Fruit fly (Drosophila melanogaster): ENCODE results near the gene CG14926.

The CG14926 gene

dm6 chr2L:11323917-11324316 is 19.2 kb downstream of the CG14926 start (continued):
- no peak for TF ChIP-seq ham (GFP tag; IDR thresholded peaks at IDR 0.05)
- no peak for TF ChIP-seq CG10147 (GFP tag; optimal IDR thresholded peaks at IDR 0.05)
- TF ChIP-seq E2f2 (GFP tag; IDR thresholded peaks at IDR 0.05): peak; percentile 36; the same call in 1 of the 2 replicates
- TF ChIP-seq z (GFP tag; IDR thresholded peaks at IDR 0.05): 0 out of 3 replicates have a peak, but pooled peaks have one; percentile 40
- no peak for TF ChIP-seq Hand (GFP tag; optimal IDR thresholded peaks at IDR 0.05)
- TF ChIP-seq CG1792 (GFP tag; optimal IDR thresholded peaks at IDR 0.05): no peak
- TF ChIP-seq NK7.1 (GFP tag; optimal IDR thresholded peaks at IDR 0.05): no peak
- peak; percentile 72 for TF ChIP-seq H15 (GFP tag; IDR thresholded peaks at IDR 0.05)
- no peak for TF ChIP-seq CG15011 (GFP tag; optimal IDR thresholded peaks at IDR 0.05)
- TF ChIP-seq Kr (GFP tag; optimal IDR thresholded peaks at IDR 0.05): no peak
- TF ChIP-seq CG4820 (GFP tag; optimal IDR thresholded peaks at IDR 0.05): peak; percentile 63
- TF ChIP-seq Pdp1 (GFP tag; optimal IDR thresholded peaks at IDR 0.05): peak; percentile 41 to 58
- peak; percentile 40 for TF ChIP-seq CG1529 (GFP tag; optimal IDR thresholded peaks at IDR 0.05)
- no peak for TF ChIP-seq CG14860 (GFP tag; IDR thresholded peaks at IDR 0.05; ENCODE audit: partially characterized antibody)
- peak; percentile 65; the same call in 2 of the 3 replicates for TF ChIP-seq dysf (GFP tag; IDR thresholded peaks at IDR 0.05)
- no peak for TF ChIP-seq shn (GFP tag; optimal IDR thresholded peaks at IDR 0.05)
- TF ChIP-seq CG12391 (tag; optimal IDR thresholded peaks at IDR 0.05): peak; percentile 63
- TF ChIP-seq CG5953 (GFP tag; IDR thresholded peaks at IDR 0.05): 0 out of 2 replicates have a peak, but pooled peaks have one; percentile 7
- TF ChIP-seq amos (GFP tag; IDR thresholded peaks at IDR 0.05; ENCODE audit: partially characterized antibody): no peak
- TF ChIP-seq jing (GFP tag; optimal IDR thresholded peaks at IDR 0.05): peak; percentile 32
- no peak for TF ChIP-seq CG30020 (tag; optimal IDR thresholded peaks at IDR 0.05)
- TF ChIP-seq lola (GFP tag; optimal IDR thresholded peaks at IDR 0.05): peak in 1 of 3 experiments; percentile 57
- TF ChIP-seq br (optimal IDR thresholded peaks at IDR 0.05): no peak
- peak; percentile 45 for TF ChIP-seq CG7556 (GFP tag; optimal IDR thresholded peaks at IDR 0.05)
- no peak for TF ChIP-seq CG7928 (GFP tag; optimal IDR thresholded peaks at IDR 0.05)
- peak; percentile 20 for TF ChIP-seq ac (GFP tag; optimal IDR thresholded peaks at IDR 0.05)
- peak; percentile 14 for TF ChIP-seq salm (tag; optimal IDR thresholded peaks at IDR 0.05)
- no peak for TF ChIP-seq CG3995 (GFP tag; optimal IDR thresholded peaks at IDR 0.05)
- TF ChIP-seq CG1603 (tag; optimal IDR thresholded peaks at IDR 0.05): peak; percentile 86
- TF ChIP-seq Chrac-16 (GFP tag; optimal IDR thresholded peaks at IDR 0.05): peak; percentile 33
- TF ChIP-seq CG1233 (GFP tag; optimal IDR thresholded peaks at IDR 0.05): peak; percentile 13
- 0 out of 3 replicates have a peak, but pooled peaks have one; percentile 68 for TF ChIP-seq otp (GFP tag; IDR thresholded peaks at IDR 0.05)
- no peak for TF ChIP-seq CG12942 (GFP tag; optimal IDR thresholded peaks at IDR 0.05)
- TF ChIP-seq CG15514 (GFP tag; optimal IDR thresholded peaks at IDR 0.05): no peak
- TF ChIP-seq CG1024 (GFP tag; IDR thresholded peaks at IDR 0.05): 0 out of 2 replicates have a peak, but pooled peaks have one; percentile 50
- TF ChIP-seq Hmx (GFP tag; optimal IDR thresholded peaks at IDR 0.05): no peak
- no peak for TF ChIP-seq ems (GFP tag; optimal IDR thresholded peaks at IDR 0.05)
- no peak for TF ChIP-seq vfl (GFP tag; optimal IDR thresholded peaks at IDR 0.05)
- TF ChIP-seq CG15073 (GFP tag; optimal IDR thresholded peaks at IDR 0.05): no peak
- 0 out of 2 replicates have a peak, but pooled peaks have one; percentile 29 for TF ChIP-seq MBD-R2 (GFP tag; IDR thresholded peaks at IDR 0.05)
- TF ChIP-seq ssp (GFP tag; IDR thresholded peaks at IDR 0.05): no peak
- TF ChIP-seq CG32767 (GFP tag; IDR thresholded peaks at IDR 0.05): no peak
- peak; percentile 58; the same call in 2 of the 3 replicates for TF ChIP-seq CG11695 (GFP tag; IDR thresholded peaks at IDR 0.05)
- peak; percentile 77 for TF ChIP-seq Sox102F (GFP tag; optimal IDR thresholded peaks at IDR 0.05)
- peak; percentile 24 for TF ChIP-seq Hmr (GFP tag; optimal IDR thresholded peaks at IDR 0.05)
- TF ChIP-seq CG18476 (GFP tag; optimal IDR thresholded peaks at IDR 0.05): peak; percentile 1
- peak; percentile 49; the same call in 1 of the 2 replicates for TF ChIP-seq peb (GFP tag; IDR thresholded peaks at IDR 0.05)
- no peak for TF ChIP-seq wek (GFP tag; optimal IDR thresholded peaks at IDR 0.05)
- TF ChIP-seq pho (GFP tag; optimal IDR thresholded peaks at IDR 0.05): no peak
- TF ChIP-seq bcd (GFP tag; optimal IDR thresholded peaks at IDR 0.05): peak; percentile 62
- peak; percentile 56 for TF ChIP-seq Rfx (GFP tag; IDR thresholded peaks at IDR 0.05)
